Worm (Caenorhabditis elegans): ENCODE data around the gene nhr-15.

Gene nhr-15

ce11 chrV:311485-312090 is 933 bp upstream of the nhr-15 start, which contains the start of gene phf-10:
TSS of gene phf-10 (minus strand) at chrV:311565.
- peak; percentile 48 for TF ChIP-seq lin-38 (GFP tag; IDR thresholded peaks at IDR 0.05)
- TF ChIP-seq ZK337.2 (GFP tag; IDR thresholded peaks at IDR 0.05), result no peak
- TF ChIP-seq ceh-28 (tag; optimal IDR thresholded peaks at IDR 0.05), result no peak
- no peak for TF ChIP-seq Y105C5A.15 (GFP tag; IDR thresholded peaks at IDR 0.05)
- TF ChIP-seq lsy-2 (tag; optimal IDR thresholded peaks at IDR 0.05), result no peak
- no peak for TF ChIP-seq fkh-10 (GFP tag; optimal IDR thresholded peaks at IDR 0.05)
- no peak for TF ChIP-seq ceh-62 (tag; optimal IDR thresholded peaks at IDR 0.05)
- no peak for TF ChIP-seq Y75B8A.6 (GFP tag; IDR thresholded peaks at IDR 0.05)
- TF ChIP-seq madf-5 (GFP tag; IDR thresholded peaks at IDR 0.05), result no peak
- peak; percentile 42; the same call in 1 of the 2 replicates for TF ChIP-seq hmg-1.1 (GFP tag; IDR thresholded peaks at IDR 0.05)
- no peak for TF ChIP-seq unc-62 (GFP tag; optimal IDR thresholded peaks at IDR 0.05 in 1 of 2)
- no peak for TF ChIP-seq unc-62 (tag; optimal IDR thresholded peaks at IDR 0.05)
- no peak for TF ChIP-seq cey-2 (tag; optimal IDR thresholded peaks at IDR 0.05; ENCODE audit: borderline replicate concordance, insufficient read depth)
- peak; percentile 14 for TF ChIP-seq nhr-6 (tag; optimal IDR thresholded peaks at IDR 0.05)
- no peak for TF ChIP-seq zip-11 (GFP tag; IDR thresholded peaks at IDR 0.05)
- no peak for TF ChIP-seq duxl-1 (tag; optimal IDR thresholded peaks at IDR 0.05; ENCODE audit: poor library complexity)
- TF ChIP-seq aly-2 (tag; optimal IDR thresholded peaks at IDR 0.05), result no peak
- no peak for TF ChIP-seq egl-27 (tag; optimal IDR thresholded peaks at IDR 0.05)
- TF ChIP-seq mxl-3 (GFP tag; optimal IDR thresholded peaks at IDR 0.05), result no peak
- no peak for TF ChIP-seq lin-1 (GFP tag; IDR thresholded peaks at IDR 0.05)
- no peak for TF ChIP-seq dmd-9 (GFP tag; IDR thresholded peaks at IDR 0.05)
- TF ChIP-seq F44E2.7 (GFP tag; IDR thresholded peaks at IDR 0.05), result no peak
- no peak for TF ChIP-seq unc-39 (tag; optimal IDR thresholded peaks at IDR 0.05)
- TF ChIP-seq sdz-12 (GFP tag; optimal IDR thresholded peaks at IDR 0.05), result no peak
- no peak for TF ChIP-seq lin-15B (tag; optimal IDR thresholded peaks at IDR 0.05)
- TF ChIP-seq daf-19 (GFP tag; conservative IDR thresholded peaks at IDR 0.05), result no peak
- TF ChIP-seq T26A8.4 (GFP tag; IDR thresholded peaks at IDR 0.05), result no peak
- no peak for TF ChIP-seq nhr-48 (tag; optimal IDR thresholded peaks at IDR 0.05)
- no peak for TF ChIP-seq pha-4 (GFP tag; IDR thresholded peaks at IDR 0.05)
- TF ChIP-seq pha-4 (tag; optimal IDR thresholded peaks at IDR 0.05), result no peak
- peak; percentile 67 for TF ChIP-seq mes-2 (tag; optimal IDR thresholded peaks at IDR 0.05; ENCODE audit: poor library complexity, severe bottlenecking)
- no peak for TF ChIP-seq F10B5.3 (tag; optimal IDR thresholded peaks at IDR 0.05)
- no peak for TF ChIP-seq ZK546.5 (tag; optimal IDR thresholded peaks at IDR 0.05)
- no peak for TF ChIP-seq F37D6.2 (tag; optimal IDR thresholded peaks at IDR 0.05)
- no peak for TF ChIP-seq Y5F2A.4 (GFP tag; optimal IDR thresholded peaks at IDR 0.05)
- no peak for TF ChIP-seq ceh-20 (GFP tag; IDR thresholded peaks at IDR 0.05)
- TF ChIP-seq lir-3 (tag; optimal IDR thresholded peaks at IDR 0.05), result no peak
- TF ChIP-seq D1046.2 (GFP tag; IDR thresholded peaks at IDR 0.05), result no peak
- no peak for TF ChIP-seq lim-7 (GFP tag; IDR thresholded peaks at IDR 0.05)
- TF ChIP-seq saeg-2 (GFP tag; IDR thresholded peaks at IDR 0.05), result no peak
- peak; percentile 61 for TF ChIP-seq dpl-1 (GFP tag; optimal IDR thresholded peaks at IDR 0.05)

DNA sequence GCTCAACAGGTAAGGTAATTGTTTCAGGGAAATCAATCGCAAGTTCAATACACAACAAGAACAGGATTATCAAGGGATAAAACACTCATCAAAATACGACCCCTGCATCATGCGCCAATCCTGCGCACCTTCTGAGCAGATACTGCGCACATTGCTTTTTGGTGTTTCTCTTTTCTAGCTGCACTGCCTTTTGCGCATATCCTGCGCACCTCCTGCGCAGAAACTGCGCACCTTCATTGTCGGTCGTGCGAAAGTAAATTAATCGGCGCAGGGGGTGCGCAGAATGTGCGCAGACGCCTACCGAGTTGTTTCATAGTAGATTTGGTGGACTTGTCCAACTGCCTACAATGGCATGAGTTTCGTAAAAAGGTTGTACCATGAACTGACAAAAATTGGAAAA is 4.4 kb downstream of the nhr-15 start:
- peak; percentile 85 for TF ChIP-seq dmd-8 (GFP tag; IDR thresholded peaks at IDR 0.05)
- peak; percentile 61; the same call in 1 of the 2 replicates for TF ChIP-seq egl-43 (GFP tag; IDR thresholded peaks at IDR 0.05)
- TF ChIP-seq D1046.2 (GFP tag; IDR thresholded peaks at IDR 0.05), result 0 out of 2 replicates have a peak, but pooled peaks have one; percentile 28

Measured in whole organism, L4 larva.